Fruit fly (Drosophila melanogaster) whole organism, embryonic: ENCODE results near the gene CG31515.
A peak's percentile ranks its signal among the peaks of the same experiment; 100 is the strongest.

Source experiments
- CG10274 ChIP-seq: fragments of 200-800 bp; sonication (Bioruptor generic); optimal IDR thresholded peaks from 3 replicates; lab custom pipeline; 2017; ENCODE audit warnings: missing biosample characterization, mild to moderate bottlenecking, missing genetic modification characterization
- CG10654 ChIP-seq: fragments of 200-800 bp; sonication (Bioruptor generic); optimal IDR thresholded peaks from 2 replicates; lab custom pipeline; 2016; ENCODE audit warnings: missing biosample characterization, missing genetic modification characterization
- CG12236 ChIP-seq: fragments of 200-800 bp; sonication (Bioruptor generic); optimal IDR thresholded peaks from 2 replicates; lab custom pipeline; 2016; ENCODE audit warnings: missing biosample characterization, missing genetic modification characterization
- CG13775 ChIP-seq: fragments of 200-800 bp; sonication (Bioruptor generic); optimal IDR thresholded peaks from 3 replicates; lab custom pipeline; 2017; ENCODE audit warnings: missing biosample characterization, mild to moderate bottlenecking, missing genetic modification characterization
- CG14014 ChIP-seq: fragments of 200-800 bp; sonication (Bioruptor generic); IDR thresholded peaks from 2 replicates; pipeline ENCODE4 v1.3.6; 2022; ENCODE audit warnings: missing biosample characterization, missing genetic modification characterization
- CG14965 ChIP-seq: fragments of 200-800 bp; sonication (Bioruptor generic); optimal IDR thresholded peaks from 2 replicates; lab custom pipeline; 2016; ENCODE audit warnings: missing biosample characterization, missing genetic modification characterization, borderline replicate concordance
- CG2116 ChIP-seq: fragments of 200-800 bp; sonication (Bioruptor generic); optimal IDR thresholded peaks from 3 replicates; lab custom pipeline; 2018; ENCODE audit warnings: missing biosample characterization, mild to moderate bottlenecking, missing genetic modification characterization
- CG2129 ChIP-seq: fragments of 200-800 bp; sonication (Bioruptor generic); IDR thresholded peaks from 2 replicates; pipeline ENCODE4 v1.3.6; 2022; ENCODE audit warnings: missing biosample characterization, missing genetic modification characterization; ENCODE audit not compliant: partially characterized antibody
- CG2889 ChIP-seq: fragments of 200-800 bp; sonication (Bioruptor generic); IDR thresholded peaks from 3 replicates; pipeline ENCODE4 v1.3.6; 2022; ENCODE audit warnings: missing biosample characterization, missing genetic modification characterization
- CG30403 ChIP-seq: fragments of 200-800 bp; sonication (Bioruptor generic); optimal IDR thresholded peaks from 3 replicates; lab custom pipeline; 2016; ENCODE audit warnings: missing biosample characterization, missing genetic modification characterization
- CG31224 ChIP-seq: fragments of 200-800 bp; sonication (Bioruptor generic); IDR thresholded peaks from 2 replicates; pipeline ENCODE4 v1.3.6; 2022; ENCODE audit warnings: missing biosample characterization, missing genetic modification characterization
- CG31388 ChIP-seq: fragments of 200-800 bp; sonication (Bioruptor generic); optimal IDR thresholded peaks from 2 replicates; lab custom pipeline; 2016; ENCODE audit warnings: missing biosample characterization, missing genetic modification characterization
- CG4730 ChIP-seq: fragments of 200-800 bp; sonication (Bioruptor generic); IDR thresholded peaks from 2 replicates; pipeline ENCODE4 v1.3.6; 2022; ENCODE audit warnings: missing biosample characterization, missing genetic modification characterization
- CG6175 ChIP-seq: fragments of 200-800 bp; sonication (Bioruptor generic); IDR thresholded peaks from 3 replicates; pipeline ENCODE4 v1.3.6; 2022; ENCODE audit warnings: missing biosample characterization, missing genetic modification characterization
- CG7357 ChIP-seq: fragments of 200-800 bp; sonication (Bioruptor generic); IDR thresholded peaks from 3 replicates; pipeline ENCODE4 v1.3.6; 2022; ENCODE audit warnings: missing biosample characterization, missing genetic modification characterization
- CG8290 ChIP-seq, 3 experiments: fragments of 200-800 bp; sonication (Bioruptor generic); optimal IDR thresholded peaks; 2 replicates each; lab custom pipeline; 2016 to 2019; ENCODE audit warnings: missing biosample characterization in 3 of 3, missing genetic modification characterization in 3 of 3, mild to moderate bottlenecking in 2 of 3, moderate library complexity in 1 of 3
- CG9215 ChIP-seq: fragments of 200-800 bp; sonication (Bioruptor generic); IDR thresholded peaks from 2 replicates; pipeline ENCODE4 v1.3.6; 2022; ENCODE audit warnings: missing biosample characterization, missing genetic modification characterization
- Dbx ChIP-seq: fragments of 200-800 bp; sonication (Bioruptor generic); IDR thresholded peaks from 3 replicates; pipeline ENCODE4 v1.3.6; 2022; ENCODE audit warnings: missing biosample characterization, missing genetic modification characterization
- Ets65A ChIP-seq: fragments of 200-800 bp; sonication (Bioruptor generic); peaks from one replicate; lab custom pipeline; 2016; ENCODE audit warnings: missing biosample characterization, missing genetic modification characterization
- HLH54F ChIP-seq: fragments of 200-800 bp; sonication (Bioruptor generic); optimal IDR thresholded peaks from 3 replicates; lab custom pipeline; 2016; ENCODE audit warnings: missing biosample characterization, missing genetic modification characterization
- HmgD ChIP-seq: fragments of 200-800 bp; sonication (Bioruptor generic); optimal IDR thresholded peaks from 3 replicates; lab custom pipeline; 2016; ENCODE audit warnings: missing biosample characterization, missing genetic modification characterization
- Lim3 ChIP-seq: fragments of 200-800 bp; sonication (Bioruptor generic); IDR thresholded peaks from 2 replicates; pipeline ENCODE4 v1.3.6; 2022; ENCODE audit warnings: missing biosample characterization, missing genetic modification characterization
- PHDP ChIP-seq: fragments of 200-800 bp; sonication (Bioruptor generic); optimal IDR thresholded peaks from 3 replicates; lab custom pipeline; 2018; ENCODE audit warnings: missing biosample characterization, mild to moderate bottlenecking, missing genetic modification characterization, moderate library complexity
- Sry-β ChIP-seq: fragments of 200-800 bp; sonication (Bioruptor generic); optimal IDR thresholded peaks from 2 replicates; lab custom pipeline; 2018; ENCODE audit warnings: missing biosample characterization, mild to moderate bottlenecking, missing genetic modification characterization, moderate library complexity
- Taf1 ChIP-seq: fragments of 200-800 bp; sonication (Bioruptor generic); IDR thresholded peaks from 2 replicates; pipeline ENCODE4 v1.3.6; 2022; ENCODE audit warnings: missing biosample characterization, missing genetic modification characterization
- Xrp1 ChIP-seq: fragments of 200-800 bp; sonication (Bioruptor generic); IDR thresholded peaks from 2 replicates; pipeline ENCODE4 v1.3.6; 2022; ENCODE audit warnings: missing biosample characterization, missing genetic modification characterization
- ap ChIP-seq: fragments of 200-800 bp; sonication (Bioruptor generic); IDR thresholded peaks from 2 replicates; pipeline ENCODE4 v1.3.6; 2022; ENCODE audit warnings: missing biosample characterization, missing genetic modification characterization
- bbx ChIP-seq: fragments of 200-800 bp; sonication (Bioruptor generic); IDR thresholded peaks from 2 replicates; pipeline ENCODE4 v1.3.6; 2022; ENCODE audit warnings: missing biosample characterization, missing genetic modification characterization; ENCODE audit not compliant: partially characterized antibody
- btn ChIP-seq: fragments of 200-800 bp; sonication (Bioruptor generic); optimal IDR thresholded peaks from 2 replicates; lab custom pipeline; 2016; ENCODE audit warnings: missing biosample characterization, missing genetic modification characterization
- cg ChIP-seq: fragments of 200-800 bp; sonication (Bioruptor generic); optimal IDR thresholded peaks from 3 replicates; lab custom pipeline; 2019; ENCODE audit warnings: missing biosample characterization, mild to moderate bottlenecking, missing genetic modification characterization, moderate library complexity
- crp ChIP-seq, 2 experiments: fragments of 200-800 bp; sonication (Bioruptor generic); optimal IDR thresholded peaks; 2 replicates in 1 of 2; 3 replicates in 1 of 2; lab custom pipeline; 2017; ENCODE audit warnings: missing biosample characterization in 2 of 2, missing genetic modification characterization in 2 of 2, mild to moderate bottlenecking in 1 of 2, moderate library complexity in 1 of 2
- da ChIP-seq: fragments of 200-800 bp; sonication (Bioruptor generic); optimal IDR thresholded peaks from 2 replicates; lab custom pipeline; 2016; ENCODE audit warnings: missing biosample characterization, missing genetic modification characterization
- dati ChIP-seq: fragments of 200-800 bp; sonication (Bioruptor generic); IDR thresholded peaks from 2 replicates; pipeline ENCODE4 v1.3.6; 2022; ENCODE audit warnings: missing biosample characterization, missing genetic modification characterization
- disco-r ChIP-seq: fragments of 200-800 bp; sonication (Bioruptor generic); optimal IDR thresholded peaks from 2 replicates; lab custom pipeline; 2016; ENCODE audit warnings: missing biosample characterization, missing genetic modification characterization
- eyg ChIP-seq: fragments of 200-800 bp; sonication (Bioruptor generic); optimal IDR thresholded peaks from 3 replicates; lab custom pipeline; 2016; ENCODE audit warnings: missing biosample characterization, missing genetic modification characterization
- gt ChIP-seq: fragments of 200-800 bp; sonication (Bioruptor generic); IDR thresholded peaks from 2 replicates; pipeline ENCODE4 v1.3.6; 2022; ENCODE audit warnings: missing biosample characterization, missing genetic modification characterization
- ham ChIP-seq: fragments of 200-800 bp; sonication (Bioruptor generic); IDR thresholded peaks from 2 replicates; pipeline ENCODE4 v1.3.6; 2022; ENCODE audit warnings: missing biosample characterization, missing genetic modification characterization
- kah ChIP-seq: fragments of 200-800 bp; sonication (Bioruptor generic); optimal IDR thresholded peaks from 2 replicates; lab custom pipeline; 2018; ENCODE audit warnings: missing biosample characterization, mild to moderate bottlenecking, missing genetic modification characterization
- maf-S ChIP-seq: fragments of 200-800 bp; sonication (Bioruptor generic); optimal IDR thresholded peaks from 2 replicates; lab custom pipeline; 2016; ENCODE audit warnings: missing biosample characterization, missing genetic modification characterization
- oc ChIP-seq: fragments of 200-800 bp; sonication (Bioruptor generic); optimal IDR thresholded peaks from 2 replicates; lab custom pipeline; 2018; ENCODE audit warnings: missing biosample characterization, mild to moderate bottlenecking, missing genetic modification characterization, moderate library complexity
- org-1 ChIP-seq: fragments of 200-800 bp; sonication (Bioruptor generic); optimal IDR thresholded peaks from 2 replicates; lab custom pipeline; 2017; ENCODE audit warnings: missing biosample characterization, missing genetic modification characterization
- p53 ChIP-seq: fragments of 200-800 bp; sonication (Bioruptor generic); optimal IDR thresholded peaks from 2 replicates; lab custom pipeline; 2016; ENCODE audit warnings: missing biosample characterization, missing genetic modification characterization
- peb ChIP-seq: fragments of 200-800 bp; sonication (Bioruptor generic); IDR thresholded peaks from 2 replicates; pipeline ENCODE4 v1.3.6; 2022; ENCODE audit warnings: missing biosample characterization, missing genetic modification characterization
- pho ChIP-seq: fragments of 200-800 bp; sonication (Bioruptor generic); optimal IDR thresholded peaks from 2 replicates; lab custom pipeline; 2016; ENCODE audit warnings: missing biosample characterization, missing genetic modification characterization
- tll ChIP-seq, 2 experiments: fragments of 200-800 bp in 1 of 2; fragments of >200 bp in 1 of 2; sonication (Bioruptor generic) in 1 of 2; optimal IDR thresholded peaks; 2 replicates each; lab custom pipeline; 2017 to 2019; ENCODE audit warnings: missing biosample characterization in 2 of 2, missing genetic modification characterization in 2 of 2, mild to moderate bottlenecking in 1 of 2, moderate library complexity in 1 of 2
- trh ChIP-seq: fragments of 200-800 bp; sonication (Bioruptor generic); optimal IDR thresholded peaks from 2 replicates; lab custom pipeline; 2016; ENCODE audit warnings: missing biosample characterization, missing genetic modification characterization
- ttk ChIP-seq: fragments of 200-800 bp; sonication (Bioruptor generic); IDR thresholded peaks from 2 replicates; pipeline ENCODE4 v2.1.2; 2022; ENCODE audit warnings: missing biosample characterization, missing genetic modification characterization
- usp ChIP-seq: fragments of >200 bp; optimal IDR thresholded peaks from 2 replicates; lab custom pipeline; 2017; ENCODE audit warnings: missing biosample characterization, missing genetic modification characterization
- wor ChIP-seq: fragments of 200-800 bp; sonication (Bioruptor generic); IDR thresholded peaks from 2 replicates; pipeline ENCODE4 v1.3.6; 2022; ENCODE audit warnings: missing biosample characterization, missing genetic modification characterization
- z ChIP-seq: fragments of 200-800 bp; sonication (Bioruptor generic); IDR thresholded peaks from 3 replicates; pipeline ENCODE4 v1.3.6; 2022; ENCODE audit warnings: missing biosample characterization, missing genetic modification characterization
- zfh1 ChIP-seq: fragments of 200-800 bp; sonication (Bioruptor generic); IDR thresholded peaks from 3 replicates; pipeline ENCODE4 v1.3.6; 2022; ENCODE audit warnings: missing biosample characterization, missing genetic modification characterization

The CG31515 gene

DNA sequence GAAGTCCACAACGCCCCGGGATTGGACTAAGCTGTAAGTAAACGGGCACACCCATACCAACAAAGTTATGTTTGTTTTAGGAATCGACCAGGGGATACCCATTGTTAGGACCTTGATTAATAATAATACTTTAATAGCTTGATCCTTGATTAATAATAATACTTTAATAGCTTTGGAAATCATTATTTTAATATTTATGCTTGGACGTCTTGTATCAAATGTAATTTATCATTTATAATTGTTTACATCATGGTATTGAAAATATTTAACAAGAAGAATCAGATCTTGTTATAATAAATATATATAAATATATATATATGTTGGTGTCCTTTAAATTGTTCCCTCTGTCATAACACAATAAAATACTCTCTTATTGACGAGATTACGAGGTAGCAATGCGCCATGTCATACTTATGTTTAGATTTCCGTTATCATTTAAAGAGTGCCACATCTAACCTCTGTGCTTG lies 31.7 kb downstream of the CG31515 start (continued):
- TF ChIP-seq trh (peak; percentile 29), CG2129 (GFP tag; lab: Robert Waterston, UW) (no peak), wor (GFP tag; lab: Robert Waterston, UW) (peak; percentile 69), Taf1 (GFP tag; lab: Robert Waterston, UW) (peak; percentile 65), CG30403 (GFP tag; lab: Kevin White, UChicago) (peak; percentile 72), HmgD (GFP tag; lab: Kevin White, UChicago) (no peak), CG13775 (GFP tag; lab: Kevin White, UChicago) (peak; percentile 82), ham (no peak), btn (GFP tag; lab: Kevin White, UChicago) (no peak), gt (GFP tag; lab: Robert Waterston, UW) (0 out of 2 replicates have a peak, but pooled peaks have one; percentile 35), oc (peak; percentile 92), CG14014 (GFP tag; lab: Robert Waterston, UW) (peak; percentile 74), Ets65A (GFP tag; lab: Kevin White, UChicago) (peak; percentile 36), bbx (GFP tag; lab: Robert Waterston, UW) (no peak), CG6175 (GFP tag; lab: Robert Waterston, UW) (no peak), CG2889 (peak; percentile 61; the same call in 1 of the 3 replicates), zfh1 (GFP tag; lab: Robert Waterston, UW) (peak; percentile 76), CG31388 (GFP tag; lab: Kevin White, UChicago) (no peak), dati (GFP tag; lab: Robert Waterston, UW) (no peak), CG4730 (GFP tag; lab: Robert Waterston, UW) (peak; percentile 72), CG10654 (GFP tag; lab: Kevin White, UChicago) (peak; percentile 69), maf-S (GFP tag; lab: Kevin White, UChicago) (no peak), z (GFP tag; lab: Robert Waterston, UW) (no peak), usp (GFP tag; lab: Kevin White, UChicago) (no peak), CG7357 (GFP tag; lab: Robert Waterston, UW) (peak; percentile 65; the same call in 2 of the 3 replicates), ttk (GFP tag; lab: Robert Waterston, UW) (peak; percentile 64), CG31224 (GFP tag; lab: Robert Waterston, UW) (peak; percentile 49; the same call in 1 of the 2 replicates), CG9215 (GFP tag; lab: Robert Waterston, UW) (peak; percentile 58), cg (GFP tag; lab: Kevin White, UChicago) (peak; percentile 59), PHDP (tag; lab: Kevin White, UChicago) (peak; percentile 96), CG8290 (GFP tag; optimal IDR thresholded peaks at IDR 0.05; lab: Kevin White, UChicago) (no peak), CG8290 (tag; optimal IDR thresholded peaks at IDR 0.05; lab: Kevin White, UChicago) (peak in 1 of 2 experiments; percentile 72), Xrp1 (GFP tag; lab: Robert Waterston, UW) (peak; percentile 87), p53 (no peak), Lim3 (GFP tag; lab: Robert Waterston, UW) (no peak), Sry-β (GFP tag; lab: Kevin White, UChicago) (no peak), Dbx (GFP tag; lab: Robert Waterston, UW) (peak; percentile 46; the same call in 1 of the 3 replicates), ap (GFP tag; lab: Robert Waterston, UW) (peak; percentile 69), CG14965 (GFP tag; lab: Kevin White, UChicago) (no peak), tll (GFP tag; optimal IDR thresholded peaks at IDR 0.05; lab: Kevin White, UChicago) (no peak), crp (GFP tag; optimal IDR thresholded peaks at IDR 0.05; lab: Kevin White, UChicago) (peak in 1 of 2 experiments; percentile 39), peb (GFP tag; lab: Robert Waterston, UW) (peak; percentile 21; the same call in 1 of the 2 replicates), kah (GFP tag; lab: Kevin White, UChicago) (peak; percentile 45), HLH54F (GFP tag; lab: Kevin White, UChicago) (no peak), da (no peak), CG12236 (GFP tag; lab: Kevin White, UChicago) (no peak), eyg (GFP tag; lab: Kevin White, UChicago) (no peak), org-1 (GFP tag; lab: Kevin White, UChicago) (peak; percentile 73), pho (GFP tag; lab: Kevin White, UChicago) (no peak), CG2116 (peak; percentile 45), disco-r (GFP tag; lab: Kevin White, UChicago) (no peak), CG10274 (GFP tag; lab: Kevin White, UChicago) (no peak)
